Worm (Caenorhabditis elegans) whole organism, late embryonic: Measurements from ENCODE around the gene C23H3.5.

Experiments
- F13H6.1 ChIP-seq: sonication (generic microtip); optimal IDR thresholded peaks from 2 replicates; lab custom pipeline; 2016; ENCODE audit warnings: missing genetic modification characterization, missing compliant biosample characterization
- K02D7.2 ChIP-seq: sonication (generic microtip); optimal IDR thresholded peaks from 2 replicates; lab custom pipeline; 2017; ENCODE audit warnings: mild to moderate bottlenecking, missing genetic modification characterization, missing compliant biosample characterization
- Y22D7AL.16 ChIP-seq: sonication (generic microtip); optimal IDR thresholded peaks from 2 replicates; lab custom pipeline; 2016; ENCODE audit warnings: missing genetic modification characterization, missing compliant biosample characterization
- ahr-1 ChIP-seq: sonication (generic microtip); optimal IDR thresholded peaks from 2 replicates; lab custom pipeline; 2016; ENCODE audit warnings: missing genetic modification characterization, missing compliant biosample characterization
- ceh-14 ChIP-seq: sonication (generic microtip); optimal IDR thresholded peaks from 2 replicates; lab custom pipeline; 2016; ENCODE audit warnings: missing genotype, missing genetic modification characterization, missing compliant biosample characterization
- ceh-18 ChIP-seq: sonication (generic microtip); optimal IDR thresholded peaks from 2 replicates; lab custom pipeline; 2016; ENCODE audit warnings: missing genetic modification characterization, missing compliant biosample characterization
- ceh-2 ChIP-seq: sonication (generic microtip); optimal IDR thresholded peaks from 2 replicates; lab custom pipeline; 2016; ENCODE audit warnings: missing genotype, missing genetic modification characterization, missing compliant biosample characterization
- ceh-30 ChIP-seq: fragments of 150-350 bp; optimal IDR thresholded peaks from 2 replicates; lab custom pipeline; 2014; ENCODE audit warnings: missing biosample characterization, missing genetic modification characterization
- ceh-34 ChIP-seq: sonication (generic microtip); optimal IDR thresholded peaks from 2 replicates; lab custom pipeline; 2016; ENCODE audit warnings: mild to moderate bottlenecking, missing genetic modification characterization, missing compliant biosample characterization
- ceh-45 ChIP-seq: fragments of 200-800 bp; sonication (Bioruptor generic); IDR thresholded peaks from 2 replicates; pipeline ENCODE4 v1.3.6; 2022; ENCODE audit warnings: missing genetic modification reagents, missing genetic modification characterization, missing compliant biosample characterization
- ceh-48 ChIP-seq: sonication (generic microtip); optimal IDR thresholded peaks from 2 replicates; lab custom pipeline; 2016; ENCODE audit warnings: missing genetic modification characterization, inconsistent platforms, missing compliant biosample characterization
- ceh-9 ChIP-seq: sonication (generic microtip); optimal IDR thresholded peaks from 2 replicates; lab custom pipeline; 2016; ENCODE audit warnings: mild to moderate bottlenecking, missing genetic modification characterization, inconsistent platforms, missing compliant biosample characterization
- che-1 ChIP-seq: sonication (generic microtip); optimal IDR thresholded peaks from 2 replicates; lab custom pipeline; 2016; ENCODE audit warnings: mild to moderate bottlenecking, missing genetic modification characterization, missing compliant biosample characterization
- elt-2 ChIP-seq: sonication (generic microtip); optimal IDR thresholded peaks from 2 replicates; lab custom pipeline; 2016; ENCODE audit warnings: missing genetic modification reagents, missing genetic modification characterization, missing compliant biosample characterization
- elt-4 ChIP-seq: sonication (generic microtip); optimal IDR thresholded peaks from 2 replicates; lab custom pipeline; 2016; ENCODE audit warnings: missing genetic modification characterization, missing compliant biosample characterization
- ets-4 ChIP-seq: sonication (generic microtip); optimal IDR thresholded peaks from 2 replicates; lab custom pipeline; 2016; ENCODE audit warnings: missing genetic modification characterization, missing compliant biosample characterization
- fax-1 ChIP-seq: sonication (generic microtip); optimal IDR thresholded peaks from 2 replicates; lab custom pipeline; 2016; ENCODE audit warnings: missing genotype, missing genetic modification characterization, missing compliant biosample characterization
- fkh-10 ChIP-seq: fragments of 150-350 bp; optimal IDR thresholded peaks from 2 replicates; lab custom pipeline; 2014; ENCODE audit warnings: missing biosample characterization, missing genetic modification reagents, missing genetic modification characterization
- hlh-13 ChIP-seq: fragments of 200-800 bp; sonication (Bioruptor generic); optimal IDR thresholded peaks from 2 replicates; lab custom pipeline; 2018; ENCODE audit warnings: mild to moderate bottlenecking, missing genetic modification characterization, missing compliant biosample characterization
- hlh-30 ChIP-seq: sonication (generic microtip); optimal IDR thresholded peaks from 2 replicates; lab custom pipeline; 2017; ENCODE audit warnings: antibody characterized with exemption, missing genetic modification characterization, missing compliant biosample characterization; ENCODE audit not compliant: insufficient read depth
- hlh-6 ChIP-seq: sonication (generic microtip); optimal IDR thresholded peaks from 2 replicates; lab custom pipeline; 2016; ENCODE audit warnings: missing genotype, missing genetic modification characterization, missing compliant biosample characterization
- lim-6 ChIP-seq: sonication (generic microtip); optimal IDR thresholded peaks from 2 replicates; lab custom pipeline; 2016; ENCODE audit warnings: missing genetic modification characterization, missing compliant biosample characterization
- lin-11 ChIP-seq: fragments of 200-800 bp; sonication (Bioruptor generic); optimal IDR thresholded peaks from 2 replicates; lab custom pipeline; 2018; ENCODE audit warnings: mild to moderate bottlenecking, missing genetic modification characterization, missing compliant biosample characterization
- madf-2 ChIP-seq: sonication (generic microtip); optimal IDR thresholded peaks from 2 replicates; lab custom pipeline; 2017; ENCODE audit warnings: missing genetic modification characterization, missing compliant biosample characterization
- nfya-1 ChIP-seq: sonication (generic microtip); optimal IDR thresholded peaks from 2 replicates; lab custom pipeline; 2017; ENCODE audit warnings: missing genetic modification characterization, mild to moderate bottlenecking, missing compliant biosample characterization, antibody characterized with exemption, moderate library complexity
- npax-4 ChIP-seq: sonication (generic microtip); optimal IDR thresholded peaks from 2 replicates; lab custom pipeline; 2016; ENCODE audit warnings: missing genetic modification characterization, missing compliant biosample characterization
- odd-2 ChIP-seq: sonication (generic microtip); optimal IDR thresholded peaks from 2 replicates; lab custom pipeline; 2017; ENCODE audit warnings: antibody characterized with exemption, mild to moderate bottlenecking, missing genetic modification characterization, missing compliant biosample characterization
- pat-9 ChIP-seq: fragments of 200-800 bp; sonication (Bioruptor generic); optimal IDR thresholded peaks from 2 replicates; lab custom pipeline; 2018; ENCODE audit warnings: mild to moderate bottlenecking, missing genetic modification characterization, moderate library complexity, missing compliant biosample characterization
- pax-1 ChIP-seq: fragments of 150-350 bp; optimal IDR thresholded peaks from 2 replicates; lab custom pipeline; 2014; ENCODE audit warnings: missing biosample characterization, missing genetic modification characterization
- pha-2 ChIP-seq: sonication (generic microtip); optimal IDR thresholded peaks from 2 replicates; lab custom pipeline; 2017; ENCODE audit warnings: mild to moderate bottlenecking, missing genetic modification characterization, missing compliant biosample characterization
- ref-2 ChIP-seq: sonication (generic microtip); optimal IDR thresholded peaks from 2 replicates; lab custom pipeline; 2016; ENCODE audit warnings: missing genetic modification characterization, missing compliant biosample characterization
- sox-2 ChIP-seq: fragments of 200-800 bp; sonication (Bioruptor generic); IDR thresholded peaks from 2 replicates; pipeline ENCODE4 v1.3.6; 2022; ENCODE audit warnings: missing genetic modification reagents, missing genetic modification characterization, missing compliant biosample characterization
- syd-9 ChIP-seq: sonication (generic microtip); optimal IDR thresholded peaks from 2 replicates; lab custom pipeline; 2016; ENCODE audit warnings: mild to moderate bottlenecking, missing genetic modification characterization, moderate library complexity, missing compliant biosample characterization
- tbx-2 ChIP-seq: sonication (generic microtip); optimal IDR thresholded peaks from 2 replicates; lab custom pipeline; 2016; ENCODE audit warnings: missing genetic modification characterization, missing compliant biosample characterization
- ttx-3 ChIP-seq: sonication (generic microtip); optimal IDR thresholded peaks from 2 replicates; lab custom pipeline; 2016; ENCODE audit warnings: missing genetic modification reagents, missing genetic modification characterization, missing compliant biosample characterization
- unc-42 ChIP-seq: sonication (generic microtip); optimal IDR thresholded peaks from 2 replicates; lab custom pipeline; 2016; ENCODE audit warnings: missing genotype, missing genetic modification characterization, missing compliant biosample characterization
- unc-55 ChIP-seq: sonication (generic microtip); optimal IDR thresholded peaks from 2 replicates; lab custom pipeline; 2017; ENCODE audit warnings: missing biosample characterization, missing genetic modification reagents, missing genetic modification characterization
- ztf-16 ChIP-seq: sonication (generic microtip); optimal IDR thresholded peaks from 2 replicates; lab custom pipeline; 2017; ENCODE audit warnings: missing genetic modification characterization, missing compliant biosample characterization

Gene C23H3.5

DNA sequence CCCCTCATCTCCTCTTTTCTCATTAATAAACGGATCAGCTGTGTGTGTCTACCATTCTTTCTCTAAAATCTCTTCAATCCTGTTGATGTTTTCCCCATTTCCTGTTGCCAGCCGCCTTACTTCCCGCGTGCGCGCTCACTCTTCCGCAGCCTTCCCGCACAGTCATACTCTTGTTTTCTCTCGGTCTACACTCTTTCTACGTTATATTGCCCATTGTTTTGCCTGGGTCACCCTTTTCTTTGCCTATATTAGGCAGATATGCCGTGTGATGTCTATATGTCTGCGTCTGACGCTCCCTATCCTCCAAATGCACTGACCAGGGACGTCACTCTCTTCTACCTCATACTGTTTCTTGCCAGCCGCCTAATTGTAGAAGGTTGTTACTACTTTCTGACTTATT, 18.9 kb downstream of the C23H3.5 start (continued):
- TF ChIP-seq ceh-48 (tag; lab: Kevin White, UChicago): no peak
- peak; percentile 48 for TF ChIP-seq nfya-1 (tag; lab: Kevin White, UChicago)
- peak; percentile 63 for TF ChIP-seq ceh-34
- TF ChIP-seq ahr-1: no peak
- TF ChIP-seq pha-2 (tag; lab: Kevin White, UChicago): peak; percentile 1
- TF ChIP-seq ceh-9 (tag; lab: Kevin White, UChicago): no peak
- TF ChIP-seq fkh-10: no peak
- no peak for TF ChIP-seq ztf-16 (tag; lab: Kevin White, UChicago)
- TF ChIP-seq hlh-6: no peak
- no peak for TF ChIP-seq ceh-14
- TF ChIP-seq hlh-30: peak; percentile 84
- TF ChIP-seq ets-4 (tag; lab: Kevin White, UChicago): peak; percentile 75
- TF ChIP-seq ceh-30 (tag; lab: Kevin White, UChicago): peak; percentile 63
- peak; percentile 46 for TF ChIP-seq madf-2 (tag; lab: Kevin White, UChicago)
- TF ChIP-seq pat-9 (tag; lab: Kevin White, UChicago): no peak
- TF ChIP-seq tbx-2 (tag; lab: Kevin White, UChicago): peak; percentile 84
- peak; percentile 67 for TF ChIP-seq sox-2
- no peak for TF ChIP-seq fax-1 (tag; lab: Kevin White, UChicago)
- no peak for TF ChIP-seq Y22D7AL.16 (tag; lab: Kevin White, UChicago)

DNA sequence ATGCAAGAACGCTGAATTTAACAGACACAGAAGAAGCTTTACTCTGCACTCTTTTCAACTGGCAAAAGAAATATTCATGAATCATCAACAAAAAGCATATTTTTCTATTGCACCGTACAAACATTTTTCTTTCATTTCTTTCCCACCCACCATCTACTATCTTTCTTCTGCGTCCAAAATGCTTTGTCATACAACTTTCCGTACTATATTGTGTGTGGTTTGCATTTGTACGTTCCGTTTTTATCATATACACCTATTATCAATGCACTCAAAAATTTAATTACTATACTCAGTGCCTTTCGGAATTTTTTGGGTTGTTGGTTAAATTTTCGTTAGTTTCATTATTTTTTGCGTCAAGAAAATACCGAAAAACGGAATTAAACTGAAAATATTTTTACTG, 20.3 kb downstream of the C23H3.5 start:
- no peak for TF ChIP-seq ceh-9 (tag; lab: Kevin White, UChicago)
- TF ChIP-seq lim-6 (tag; lab: Kevin White, UChicago): no peak
- TF ChIP-seq sox-2: no peak
- TF ChIP-seq ceh-45 (GFP tag; lab: Robert Waterston, UW): no peak
- TF ChIP-seq elt-4: no peak
- TF ChIP-seq pax-1 (tag; lab: Kevin White, UChicago): no peak
- TF ChIP-seq hlh-13 (GFP tag; lab: Kevin White, UChicago): no peak
- TF ChIP-seq ceh-34: no peak
- TF ChIP-seq K02D7.2 (tag; lab: Kevin White, UChicago): no peak
- TF ChIP-seq ztf-16 (tag; lab: Kevin White, UChicago): no peak
- no peak for TF ChIP-seq ceh-18 (tag; lab: Kevin White, UChicago)
- no peak for TF ChIP-seq ceh-48 (tag; lab: Kevin White, UChicago)
- no peak for TF ChIP-seq ref-2
- TF ChIP-seq F13H6.1 (tag; lab: Kevin White, UChicago): no peak
- TF ChIP-seq syd-9 (tag; lab: Kevin White, UChicago): no peak
- no peak for TF ChIP-seq lin-11 (tag; lab: Kevin White, UChicago)
- TF ChIP-seq, all 69 proteins: peak for 0

DNA sequence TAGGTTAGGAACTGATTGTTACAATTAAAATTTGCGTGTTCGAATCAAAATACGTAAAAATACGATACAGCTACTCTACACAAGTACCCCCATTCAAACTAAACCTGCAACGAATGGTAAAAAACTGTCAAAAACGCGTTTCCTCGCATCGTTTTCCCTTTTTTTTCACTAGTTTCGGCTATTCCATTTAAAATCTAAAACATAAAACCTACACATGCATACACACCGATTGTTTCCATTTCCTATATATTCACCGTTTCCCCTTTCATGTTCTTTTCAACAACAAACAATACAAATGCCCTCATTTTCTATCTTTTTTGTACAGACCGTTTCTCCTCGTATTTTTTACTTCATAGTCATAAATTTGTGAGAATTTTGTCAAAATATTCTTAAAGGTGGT, 21.4 kb downstream of the C23H3.5 start:
- no peak for TF ChIP-seq odd-2 (tag; lab: Kevin White, UChicago)
- TF ChIP-seq ahr-1: no peak
- TF ChIP-seq elt-4: no peak
- TF ChIP-seq lim-6 (tag; lab: Kevin White, UChicago): no peak
- TF ChIP-seq che-1: no peak
- no peak for TF ChIP-seq ttx-3 (tag; lab: Kevin White, UChicago)

DNA sequence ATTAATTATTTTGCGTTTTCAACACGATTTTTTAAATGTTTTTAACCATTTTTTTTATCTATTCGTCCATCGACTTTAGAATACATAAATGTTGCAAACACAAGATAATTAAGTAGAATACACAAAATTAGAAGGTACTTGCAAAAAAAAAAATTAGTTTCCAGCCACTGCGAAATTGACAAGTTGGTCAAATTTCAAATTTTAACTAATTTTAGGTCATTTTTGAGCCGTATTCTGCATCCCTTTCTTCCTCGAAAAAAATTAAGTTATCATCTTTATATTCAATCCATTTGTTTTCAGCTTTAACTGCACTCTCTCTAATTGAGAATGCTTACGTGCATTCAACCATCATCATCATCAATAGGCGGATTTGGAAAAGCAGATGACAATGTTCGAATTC, 22.0 kb downstream of the C23H3.5 start, which contains the start of gene egl-26:
Gene egl-26 (plus strand): TSS at position 301 of the 400 bp plus-strand sequence.
- TF ChIP-seq pha-2 (tag; lab: Kevin White, UChicago) (no peak), hlh-30 (no peak), Y22D7AL.16 (tag; lab: Kevin White, UChicago) (no peak), elt-4 (no peak)
- TF ChIP-seq, all 69 proteins: peak for 0

DNA sequence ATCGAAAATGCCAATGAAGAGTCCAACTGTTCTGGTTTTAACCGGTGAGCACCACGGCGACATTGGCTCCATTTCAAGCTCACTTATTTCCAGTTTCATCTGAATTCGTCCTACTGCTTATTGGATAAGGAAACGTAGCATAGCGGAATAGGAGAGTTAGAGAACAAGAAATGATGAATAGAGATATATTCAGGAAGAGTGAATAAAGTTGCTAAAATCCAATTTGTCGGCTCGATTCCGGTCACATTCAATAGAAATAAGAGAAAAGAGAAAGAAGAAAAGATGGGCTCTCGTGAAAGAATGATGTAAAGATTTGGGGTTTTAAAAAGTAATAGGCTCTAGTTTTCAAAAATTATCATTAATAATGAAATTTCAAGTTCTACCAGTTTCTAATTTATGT, 25.9 kb downstream of the C23H3.5 start:
- TF ChIP-seq ceh-2 (tag; lab: Kevin White, UChicago) (no peak), npax-4 (tag; lab: Kevin White, UChicago) (no peak), fkh-10 (peak; percentile 11), elt-2 (no peak), unc-42 (peak; percentile 97), hlh-6 (no peak), unc-55 (GFP tag; lab: Kevin White, UChicago) (no peak), che-1 (no peak), ztf-16 (tag; lab: Kevin White, UChicago) (no peak), syd-9 (tag; lab: Kevin White, UChicago) (no peak), fax-1 (tag; lab: Kevin White, UChicago) (no peak), F13H6.1 (tag; lab: Kevin White, UChicago) (no peak)
